Worm (Caenorhabditis elegans): ENCODE data around the gene F55G7.1.

DNA sequence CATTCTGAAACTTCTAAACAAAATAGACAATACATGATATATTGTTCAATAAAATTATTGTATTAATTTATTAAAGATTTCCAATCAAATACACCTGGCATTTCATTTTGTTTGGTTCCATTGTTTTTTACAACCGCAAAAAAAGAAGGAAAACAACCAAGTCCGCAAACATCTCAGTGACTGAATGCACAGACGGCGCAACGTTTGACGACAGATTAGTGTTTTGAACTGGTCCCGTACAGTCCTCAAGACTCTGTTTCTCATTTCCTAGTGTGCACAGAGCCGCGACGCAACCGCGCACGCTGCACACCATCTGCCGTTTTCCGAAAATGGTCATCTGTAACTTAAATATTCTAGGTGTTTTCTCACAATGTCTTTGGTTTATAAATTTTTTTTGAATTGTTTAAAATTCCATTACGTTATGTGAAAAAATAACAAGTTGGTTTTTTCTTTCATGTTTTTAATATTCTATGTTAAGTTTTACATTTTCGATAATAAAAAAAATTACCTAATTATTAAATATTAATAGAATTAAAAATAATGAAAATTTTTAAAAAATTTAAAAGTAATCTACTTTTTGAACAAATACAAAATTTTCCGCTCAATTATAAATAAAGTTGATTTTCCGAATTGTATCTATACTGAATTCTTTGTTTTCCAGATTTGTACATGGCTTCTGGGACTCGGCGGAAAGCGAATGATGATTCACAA is 24.1 kb downstream of the F55G7.1 start, which contains the start of gene lsd-1:
- TF ChIP-seq ama-1 (optimal IDR thresholded peaks at IDR 0.05) (no peak), skn-1 (tag; optimal IDR thresholded peaks at IDR 0.05) (no peak), ceh-82 (tag; optimal IDR thresholded peaks at IDR 0.05) (peak in 1 of 3 experiments; percentile 5), ztf-11 (tag; optimal IDR thresholded peaks at IDR 0.05) (no peak), nhr-77 (tag; optimal IDR thresholded peaks at IDR 0.05) (no peak)

Measured in whole organism, L1 larva.